Fruit fly (Drosophila melanogaster): ENCODE data around the gene Mettl14.

dm6 chr2L:8346260-8346659 is 38.0 kb downstream of the Mettl14 start, which contains the start of gene CG7778:
- TF ChIP-seq ato (GFP tag; IDR thresholded peaks at IDR 0.05; ENCODE audit: partially characterized antibody), result no peak
- TF ChIP-seq luna (GFP tag; optimal IDR thresholded peaks at IDR 0.05), result no peak
- TF ChIP-seq CG16815 (GFP tag; optimal IDR thresholded peaks at IDR 0.05), result no peak
- no peak for TF ChIP-seq otp (GFP tag; IDR thresholded peaks at IDR 0.05)
- TF ChIP-seq Myb (GFP tag; optimal IDR thresholded peaks at IDR 0.05), result no peak
- TF ChIP-seq CG32767 (GFP tag; IDR thresholded peaks at IDR 0.05), result no peak
- TF ChIP-seq E2f2 (GFP tag; IDR thresholded peaks at IDR 0.05), result no peak
